Worm (Caenorhabditis elegans) whole organism, L3 larva: ENCODE data around the gene vit-6.

Experiments
- ama-1 ChIP-seq: fragments of 150-350 bp; optimal IDR thresholded peaks from 2 replicates; lab custom pipeline; 2018
- ceh-16 ChIP-seq: sonication (generic microtip); optimal IDR thresholded peaks from 2 replicates; lab custom pipeline; 2017; ENCODE audit warnings: missing biosample characterization, missing genetic modification characterization
- ceh-9 ChIP-seq: sonication (generic microtip); optimal IDR thresholded peaks from 2 replicates; lab custom pipeline; 2018; ENCODE audit warnings: missing biosample characterization, missing genetic modification characterization
- elt-2 ChIP-seq: sonication (generic microtip); optimal IDR thresholded peaks from 2 replicates; lab custom pipeline; 2016; ENCODE audit warnings: missing genetic modification reagents, mild to moderate bottlenecking, missing genetic modification characterization, missing compliant biosample characterization
- fkh-10 ChIP-seq: sonication (generic microtip); optimal IDR thresholded peaks from 2 replicates; lab custom pipeline; 2017; ENCODE audit warnings: missing biosample characterization, missing genetic modification reagents, missing genetic modification characterization
- jun-1 ChIP-seq: fragments of 150-350 bp; optimal IDR thresholded peaks from 2 replicates; lab custom pipeline; 2014; ENCODE audit warnings: missing biosample characterization, missing genetic modification reagents, missing genetic modification characterization
- mml-1 ChIP-seq: fragments of 150-350 bp; sonication (generic microtip); optimal IDR thresholded peaks from 3 replicates; lab custom pipeline; 2014; ENCODE audit warnings: missing biosample characterization, missing genetic modification characterization
- nfya-1 ChIP-seq: sonication (generic microtip); optimal IDR thresholded peaks from 2 replicates; lab custom pipeline; 2017; ENCODE audit warnings: missing genetic modification characterization, mild to moderate bottlenecking, missing compliant biosample characterization, antibody characterized with exemption, moderate library complexity; ENCODE audit not compliant: insufficient read depth
- nhr-237 ChIP-seq: fragments of 150-350 bp; optimal IDR thresholded peaks from 2 replicates; lab custom pipeline; 2014; ENCODE audit warnings: missing biosample characterization, missing genetic modification characterization
- nhr-76 ChIP-seq: fragments of 150-350 bp; sonication (generic microtip); optimal IDR thresholded peaks from 5 replicates; lab custom pipeline; 2014; ENCODE audit warnings: missing biosample characterization, missing genetic modification characterization
- pha-4 ChIP-seq: fragments of 150-350 bp; optimal IDR thresholded peaks from 2 replicates; lab custom pipeline; 2014; ENCODE audit warnings: missing biosample characterization, missing genetic modification reagents, missing genetic modification characterization
- sea-2 ChIP-seq: fragments of 150-350 bp; sonication (generic microtip); optimal IDR thresholded peaks from 4 replicates; lab custom pipeline; 2014; ENCODE audit warnings: missing biosample characterization, missing genetic modification reagents, missing genetic modification characterization
- skn-1 ChIP-seq: fragments of 150-350 bp; optimal IDR thresholded peaks from 2 replicates; lab custom pipeline; 2014; ENCODE audit warnings: missing biosample characterization, missing genetic modification characterization

DNA sequence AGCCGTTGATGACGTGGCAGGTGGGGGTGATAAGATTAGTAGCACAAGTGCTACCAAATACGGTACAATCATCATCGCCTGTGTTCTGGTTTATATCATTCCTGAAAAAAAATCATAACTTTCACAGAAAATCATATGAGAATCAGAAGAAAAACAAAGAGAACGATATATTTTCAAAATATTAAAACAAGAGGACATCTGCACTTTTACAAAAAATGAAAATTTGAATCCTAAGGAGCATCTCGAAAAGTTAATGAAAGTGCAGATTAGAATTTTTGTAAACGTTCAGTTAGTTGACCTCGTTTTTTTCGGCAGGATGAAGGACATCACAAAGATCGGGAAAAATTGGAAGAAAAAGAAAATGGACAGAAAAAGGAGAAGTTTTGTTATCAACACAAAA is 51.9 kb downstream of the vit-6 start, which contains the start of gene F35H10.10:
- no peak for TF ChIP-seq sea-2 (GFP tag; lab: Kevin White, UChicago)
- TF ChIP-seq ama-1, result no peak
- no peak for TF ChIP-seq ceh-9 (tag; lab: Kevin White, UChicago)
- no peak for TF ChIP-seq pha-4 (tag; lab: Kevin White, UChicago)
- no peak for TF ChIP-seq skn-1
- TF ChIP-seq fkh-10 (GFP tag; lab: Kevin White, UChicago), result no peak
- TF ChIP-seq mml-1 (tag; lab: Kevin White, UChicago), result no peak
- TF ChIP-seq elt-2, result no peak
- no peak for TF ChIP-seq nhr-76
- TF ChIP-seq nfya-1 (tag; lab: Kevin White, UChicago), result no peak
- TF ChIP-seq jun-1, result no peak
- TF ChIP-seq ceh-16 (tag; lab: Kevin White, UChicago), result no peak
- TF ChIP-seq nhr-237 (tag; lab: Kevin White, UChicago), result no peak
